Worm (Caenorhabditis elegans): ENCODE results near the gene cyp-35A1.

- no peak for TF ChIP-seq nhr-19 (GFP tag; conservative IDR thresholded peaks at IDR 0.05)
- no peak for TF ChIP-seq C34B4.2 (tag; optimal IDR thresholded peaks at IDR 0.05)
- TF ChIP-seq lsy-2 (tag; optimal IDR thresholded peaks at IDR 0.05) = no peak
- no peak for TF ChIP-seq efl-1 (optimal IDR thresholded peaks at IDR 0.05)
- no peak for TF ChIP-seq efl-1 (GFP tag; optimal IDR thresholded peaks at IDR 0.05 in 1 of 2)
- TF ChIP-seq pqm-1 (tag; optimal IDR thresholded peaks at IDR 0.05) = no peak
- TF ChIP-seq mep-1 (tag; optimal IDR thresholded peaks at IDR 0.05) = no peak
- no peak for TF ChIP-seq mdl-1 (tag; optimal IDR thresholded peaks at IDR 0.05)
Measured at ce11 chrV:7395359-7395758, 33.8 kb upstream of the cyp-35A1 start, which contains the start of gene srx-9.

All from whole organism, L1 larva.